Worm (Caenorhabditis elegans) whole organism, L2 larva: ENCODE measurements around the gene T24C4.3.

Experiments used
- C34F6.9 ChIP-seq: fragments of 150-350 bp; optimal IDR thresholded peaks from 2 replicates; lab custom pipeline; 2014; ENCODE audit warnings: missing biosample characterization, missing genetic modification characterization
- F13H6.1 ChIP-seq: sonication (generic microtip); optimal IDR thresholded peaks from 2 replicates; lab custom pipeline; 2016; ENCODE audit warnings: missing genetic modification characterization, missing compliant biosample characterization
- R02D3.7 ChIP-seq: fragments of 150-350 bp; optimal IDR thresholded peaks from 2 replicates; lab custom pipeline; 2014; ENCODE audit warnings: missing biosample characterization, missing genetic modification characterization
- Y55F3AM.14 ChIP-seq: fragments of 200-800 bp; sonication (Bioruptor generic); optimal IDR thresholded peaks from 2 replicates; lab custom pipeline; 2018; ENCODE audit warnings: mild to moderate bottlenecking, missing genetic modification characterization, missing compliant biosample characterization
- ZK546.5 ChIP-seq: sonication (generic microtip); optimal IDR thresholded peaks from 2 replicates; lab custom pipeline; 2017; ENCODE audit warnings: missing biosample characterization, missing genetic modification characterization
- alr-1 ChIP-seq: fragments of 150-350 bp; optimal IDR thresholded peaks from 2 replicates; lab custom pipeline; 2014; ENCODE audit warnings: missing biosample characterization, missing genetic modification characterization
- aly-2 ChIP-seq: fragments of 150-350 bp; optimal IDR thresholded peaks from 2 replicates; lab custom pipeline; 2014; ENCODE audit warnings: missing biosample characterization, missing genetic modification characterization
- ama-1 ChIP-seq: fragments of 150-350 bp; optimal IDR thresholded peaks from 2 replicates; lab custom pipeline; 2018; ENCODE audit warnings: inconsistent platforms
- blmp-1 ChIP-seq: sonication (generic microtip); optimal IDR thresholded peaks from 2 replicates; lab custom pipeline; 2017; ENCODE audit warnings: missing genetic modification characterization, mild to moderate bottlenecking, missing compliant biosample characterization, antibody characterized with exemption, moderate library complexity; ENCODE audit not compliant: insufficient read depth
- ceh-16 ChIP-seq: fragments of 150-350 bp; optimal IDR thresholded peaks from 2 replicates; lab custom pipeline; 2014; ENCODE audit warnings: missing biosample characterization, missing genetic modification characterization
- ceh-82 ChIP-seq: fragments of 150-350 bp; optimal IDR thresholded peaks from 2 replicates; lab custom pipeline; 2014; ENCODE audit warnings: missing biosample characterization, missing genetic modification characterization
- crh-2 ChIP-seq: sonication (generic microtip); optimal IDR thresholded peaks from 2 replicates; lab custom pipeline; 2017; ENCODE audit warnings: missing biosample characterization, missing genetic modification characterization
- dmd-4 ChIP-seq: sonication (generic microtip); optimal IDR thresholded peaks from 2 replicates; lab custom pipeline; 2017; ENCODE audit warnings: missing biosample characterization, missing genetic modification characterization
- egl-27 ChIP-seq: sonication (generic microtip); optimal IDR thresholded peaks from 3 replicates; lab custom pipeline; 2017; ENCODE audit warnings: missing biosample characterization, missing genetic modification reagents, missing genetic modification characterization
- elt-1 ChIP-seq: fragments of 150-350 bp; optimal IDR thresholded peaks from 2 replicates; lab custom pipeline; 2014; ENCODE audit warnings: missing biosample characterization, missing genetic modification characterization
- elt-3 ChIP-seq: sonication (generic microtip); optimal IDR thresholded peaks from 2 replicates; lab custom pipeline; 2017; ENCODE audit warnings: missing biosample characterization, missing genetic modification characterization
- fos-1 ChIP-seq: fragments of 150-350 bp; optimal IDR thresholded peaks from 2 replicates; lab custom pipeline; 2014; ENCODE audit warnings: missing biosample characterization, missing genetic modification characterization
- gmeb-1 ChIP-seq: fragments of 150-350 bp; optimal IDR thresholded peaks from 2 replicates; lab custom pipeline; 2014; ENCODE audit warnings: missing biosample characterization, missing genetic modification characterization
- lin-11 ChIP-seq: fragments of 150-350 bp; sonication (generic microtip); optimal IDR thresholded peaks from 2 replicates; lab custom pipeline; 2014; ENCODE audit warnings: missing biosample characterization, missing genetic modification characterization, inconsistent platforms, mixed read lengths
- lin-13 ChIP-seq: fragments of 150-350 bp; optimal IDR thresholded peaks from 2 replicates; lab custom pipeline; 2014; ENCODE audit warnings: missing biosample characterization, missing genetic modification reagents, missing genetic modification characterization
- lin-39 ChIP-seq: fragments of 150-350 bp; optimal IDR thresholded peaks from 2 replicates; lab custom pipeline; 2014; ENCODE audit warnings: missing biosample characterization, missing genetic modification reagents, missing genetic modification characterization
- lsy-2 ChIP-seq, 2 experiments: fragments of 150-350 bp in 1 of 2; sonication (generic microtip) in 1 of 2; optimal IDR thresholded peaks; 2 replicates each; lab custom pipeline; 2014 to 2017; ENCODE audit warnings: missing biosample characterization in 2 of 2, missing genetic modification characterization in 2 of 2
- mab-5 ChIP-seq: fragments of 150-350 bp; optimal IDR thresholded peaks from 2 replicates; lab custom pipeline; 2014; ENCODE audit warnings: missing biosample characterization, missing genetic modification characterization
- mbf-1 ChIP-seq: sonication (generic microtip); optimal IDR thresholded peaks from 2 replicates; lab custom pipeline; 2017; ENCODE audit warnings: missing biosample characterization, missing genetic modification characterization
- mdl-1 ChIP-seq, 2 experiments: fragments of 150-350 bp in 1 of 2; sonication (generic microtip) in 1 of 2; optimal IDR thresholded peaks; 2 replicates each; lab custom pipeline; 2017; ENCODE audit warnings: missing biosample characterization in 2 of 2, missing genetic modification characterization in 2 of 2
- nhr-10 ChIP-seq: sonication (generic microtip); optimal IDR thresholded peaks from 2 replicates; lab custom pipeline; 2017; ENCODE audit warnings: missing biosample characterization, missing genetic modification characterization
- nhr-11 ChIP-seq: fragments of 150-350 bp; optimal IDR thresholded peaks from 2 replicates; lab custom pipeline; 2014; ENCODE audit warnings: missing biosample characterization, missing genetic modification characterization
- nhr-12 ChIP-seq: fragments of 150-350 bp; optimal IDR thresholded peaks from 2 replicates; lab custom pipeline; 2014; ENCODE audit warnings: missing biosample characterization, missing genetic modification characterization
- nhr-129 ChIP-seq: fragments of 150-350 bp; optimal IDR thresholded peaks from 2 replicates; lab custom pipeline; 2014; ENCODE audit warnings: missing biosample characterization, missing genetic modification characterization
- nhr-21 ChIP-seq: fragments of 150-350 bp; optimal IDR thresholded peaks from 2 replicates; lab custom pipeline; 2014; ENCODE audit warnings: missing biosample characterization, missing genetic modification characterization
- nhr-23 ChIP-seq: fragments of 150-350 bp; optimal IDR thresholded peaks from 2 replicates; lab custom pipeline; 2014; ENCODE audit warnings: missing biosample characterization, missing genetic modification reagents, missing genetic modification characterization
- nhr-237 ChIP-seq: fragments of 150-350 bp; optimal IDR thresholded peaks from 2 replicates; lab custom pipeline; 2014; ENCODE audit warnings: missing biosample characterization, missing genetic modification characterization
- nhr-25 ChIP-seq: fragments of 150-350 bp; sonication (generic microtip); optimal IDR thresholded peaks from 3 replicates; lab custom pipeline; 2014; ENCODE audit warnings: missing biosample characterization, missing genetic modification characterization
- nhr-6 ChIP-seq: fragments of 150-350 bp; optimal IDR thresholded peaks from 2 replicates; lab custom pipeline; 2014; ENCODE audit warnings: missing biosample characterization, missing genetic modification characterization
- nhr-77 ChIP-seq: fragments of 150-350 bp; optimal IDR thresholded peaks from 2 replicates; lab custom pipeline; 2014; ENCODE audit warnings: missing biosample characterization, missing genetic modification characterization
- peb-1 ChIP-seq: fragments of 150-350 bp; optimal IDR thresholded peaks from 2 replicates; lab custom pipeline; 2014; ENCODE audit warnings: missing biosample characterization, missing genetic modification characterization
- sem-4 ChIP-seq: fragments of 150-350 bp; optimal IDR thresholded peaks from 2 replicates; lab custom pipeline; 2014; ENCODE audit warnings: missing biosample characterization, missing genetic modification reagents, missing genetic modification characterization
- skn-1 ChIP-seq: sonication (generic microtip); optimal IDR thresholded peaks from 2 replicates; lab custom pipeline; 2017; ENCODE audit warnings: missing biosample characterization, missing genetic modification characterization
- sma-3 ChIP-seq: sonication (generic microtip); optimal IDR thresholded peaks from 2 replicates; lab custom pipeline; 2016; ENCODE audit warnings: missing genetic modification reagents, missing genetic modification characterization, missing compliant biosample characterization
- sma-9 ChIP-seq, 2 experiments: fragments of 150-350 bp in 1 of 2; sonication (generic microtip) in 1 of 2; optimal IDR thresholded peaks; 2 replicates each; lab custom pipeline; 2014 to 2016; ENCODE audit warnings: missing genetic modification characterization in 2 of 2, mild to moderate bottlenecking in 1 of 2, missing biosample characterization in 1 of 2, missing compliant biosample characterization in 1 of 2, missing genetic modification reagents in 1 of 2, moderate library complexity in 1 of 2
- snpc-4 ChIP-seq: fragments of 150-350 bp; optimal IDR thresholded peaks from 2 replicates; lab custom pipeline; 2014; ENCODE audit warnings: missing biosample characterization, missing genetic modification characterization
- unc-39 ChIP-seq: fragments of 150-350 bp; optimal IDR thresholded peaks from 2 replicates; lab custom pipeline; 2014; ENCODE audit warnings: missing biosample characterization, missing genetic modification characterization
- unc-55 ChIP-seq: fragments of 150-350 bp; sonication (generic microtip); optimal IDR thresholded peaks from 3 replicates; lab custom pipeline; 2014; ENCODE audit warnings: missing biosample characterization, missing genetic modification reagents, missing genetic modification characterization
- unc-62 ChIP-seq: fragments of 150-350 bp; optimal IDR thresholded peaks from 2 replicates; lab custom pipeline; 2014; ENCODE audit warnings: missing biosample characterization, missing genetic modification reagents, missing genetic modification characterization
- zag-1 ChIP-seq: fragments of 150-350 bp; optimal IDR thresholded peaks from 2 replicates; lab custom pipeline; 2014; ENCODE audit warnings: missing biosample characterization, missing genetic modification characterization
- ztf-1 ChIP-seq: fragments of 200-800 bp; sonication (Bioruptor generic); conservative IDR thresholded peaks from 2 replicates; pipeline ENCODE4 v1.3.6; 2022; ENCODE audit warnings: missing genetic modification characterization, missing compliant biosample characterization
- ztf-11 ChIP-seq: sonication (generic microtip); optimal IDR thresholded peaks from 2 replicates; lab custom pipeline; 2017; ENCODE audit warnings: missing biosample characterization, missing genetic modification characterization
- ztf-4 ChIP-seq: fragments of 150-350 bp; optimal IDR thresholded peaks from 2 replicates; lab custom pipeline; 2014; ENCODE audit warnings: missing biosample characterization, missing genetic modification characterization

The T24C4.3 gene

ce11 chrIII:845485-845884, 26.8 kb downstream of the T24C4.3 start, which contains the start of gene K02F3.2 (continued):
- TF ChIP-seq nhr-10 (tag; lab: Kevin White, UChicago) (no peak), C34F6.9 (peak; percentile 50), ceh-82 (tag; lab: Kevin White, UChicago) (no peak), lin-39 (no peak), nhr-12 (no peak), aly-2 (tag; lab: Kevin White, UChicago) (no peak), ceh-16 (tag; lab: Kevin White, UChicago) (no peak), mbf-1 (no peak), lin-13 (no peak), ztf-11 (tag; lab: Kevin White, UChicago) (no peak), sem-4 (tag; lab: Kevin White, UChicago) (no peak), gmeb-1 (tag; lab: Kevin White, UChicago) (peak; percentile 93), sma-3 (GFP tag; lab: Kevin White, UChicago) (peak; percentile 36), egl-27 (tag; lab: Kevin White, UChicago) (no peak), snpc-4 (tag; lab: Kevin White, UChicago) (no peak)

ce11 chrIII:844577-844976, 27.7 kb downstream of the T24C4.3 start:
- TF ChIP-seq nhr-129 (peak; percentile 48), unc-55 (GFP tag; lab: Kevin White, UChicago) (peak; percentile 5), C34F6.9 (peak; percentile 2), ztf-4 (no peak)

- TF ChIP-seq ztf-11 (tag; lab: Kevin White, UChicago) (no peak), elt-3 (no peak), ceh-82 (tag; lab: Kevin White, UChicago) (no peak), nhr-21 (tag; lab: Kevin White, UChicago) (peak; percentile 71), fos-1 (peak; percentile 68), nhr-129 (peak; percentile 51), alr-1 (tag; lab: Kevin White, UChicago) (no peak), lin-39 (no peak), zag-1 (tag; lab: Kevin White, UChicago) (no peak), lin-13 (no peak), nhr-23 (tag; lab: Kevin White, UChicago) (no peak), ztf-1 (GFP tag; lab: Robert Waterston, UW) (no peak), nhr-12 (no peak), ama-1 (lab: Kevin White, UChicago) (no peak), egl-27 (tag; lab: Kevin White, UChicago) (no peak), nhr-25 (peak; percentile 35), lin-11 (tag; lab: Kevin White, UChicago) (peak; percentile 3), mab-5 (tag; lab: Kevin White, UChicago) (no peak), unc-62 (GFP tag; lab: Kevin White, UChicago) (no peak), F13H6.1 (tag; lab: Kevin White, UChicago) (no peak), C34F6.9 (peak; percentile 19), snpc-4 (tag; lab: Kevin White, UChicago) (no peak), skn-1 (tag; lab: Kevin White, UChicago) (no peak), sem-4 (tag; lab: Kevin White, UChicago) (no peak), elt-1 (tag; lab: Kevin White, UChicago) (no peak), unc-55 (GFP tag; lab: Kevin White, UChicago) (no peak), sma-3 (GFP tag; lab: Kevin White, UChicago) (no peak), gmeb-1 (tag; lab: Kevin White, UChicago) (no peak), lsy-2 (tag; optimal IDR thresholded peaks at IDR 0.05; lab: Kevin White, UChicago) (peak in 1 of 2 experiments; percentile 18), nhr-77 (no peak), ceh-16 (tag; lab: Kevin White, UChicago) (no peak), R02D3.7 (tag; lab: Kevin White, UChicago) (no peak), crh-2 (tag; lab: Kevin White, UChicago) (no peak), aly-2 (tag; lab: Kevin White, UChicago) (no peak), nhr-11 (tag; lab: Kevin White, UChicago) (no peak), mdl-1 (tag; optimal IDR thresholded peaks at IDR 0.05; lab: Kevin White, UChicago) (no peak), unc-39 (no peak), sma-9 (GFP tag; optimal IDR thresholded peaks at IDR 0.05; lab: Kevin White, UChicago) (peak; percentile 65), sma-9 (tag; optimal IDR thresholded peaks at IDR 0.05; lab: Kevin White, UChicago) (no peak), mbf-1 (no peak), Y55F3AM.14 (GFP tag; lab: Kevin White, UChicago) (no peak), peb-1 (tag; lab: Kevin White, UChicago) (no peak), dmd-4 (tag; lab: Kevin White, UChicago) (no peak), ztf-4 (no peak), ZK546.5 (tag; lab: Kevin White, UChicago) (no peak), nhr-6 (no peak), nhr-10 (tag; lab: Kevin White, UChicago) (no peak), nhr-237 (tag; lab: Kevin White, UChicago) (no peak), blmp-1 (tag; lab: Kevin White, UChicago) (no peak)
These were observed 28.3 kb downstream of the T24C4.3 start for ce11 chrIII:843999-844398.
